1 fruit fly cellular context compared by ENCODE assay signal in the genomic region with DNA sequence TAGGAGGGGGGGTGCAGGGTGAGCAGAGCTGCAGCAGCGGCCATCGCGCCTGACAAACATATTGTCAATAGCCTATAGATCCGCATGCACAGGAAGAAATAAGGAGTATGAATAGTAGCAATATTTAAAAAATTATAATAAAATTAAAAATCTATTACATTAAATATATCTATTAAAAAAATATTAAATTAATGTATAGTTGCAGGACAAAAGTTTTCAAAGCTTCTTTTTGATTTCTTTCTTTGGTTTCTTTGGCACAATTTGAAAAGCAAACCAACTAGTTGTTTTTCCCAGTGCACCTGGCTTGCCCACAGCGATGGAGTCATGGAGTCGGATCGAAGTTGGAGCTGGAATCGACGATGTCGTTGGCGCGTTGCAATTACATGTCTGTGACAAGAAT.
TF ChIP-seq lines count a peak whose summit lies in the region.

No protein-coding gene starts in this region.

TF ChIP-seq in whole organism, embryonic, 481 proteins besides CTCF, POLR2A, EP300 and RAD21 (continued from another document):
- TF ChIP-seq Bgb (GFP tag; IDR thresholded peaks at IDR 0.05; lab: Robert Waterston, UW; ENCODE audit: partially characterized antibody) = no peak
- TF ChIP-seq scrt (GFP tag; optimal IDR thresholded peaks at IDR 0.05; lab: Kevin White, UChicago) = no peak
- no peak for TF ChIP-seq Dll (GFP tag; IDR thresholded peaks at IDR 0.05; lab: Robert Waterston, UW; ENCODE audit: partially characterized antibody)
- no peak for TF ChIP-seq sob (GFP tag; IDR thresholded peaks at IDR 0.05; lab: Robert Waterston, UW)
- no peak for TF ChIP-seq ttk (GFP tag; IDR thresholded peaks at IDR 0.05; lab: Robert Waterston, UW)
- TF ChIP-seq pros (GFP tag; optimal IDR thresholded peaks at IDR 0.05; lab: Kevin White, UChicago) = no peak
- peak; percentile 38 for TF ChIP-seq CG9727 (GFP tag; optimal IDR thresholded peaks at IDR 0.05; lab: Kevin White, UChicago)
- peak; percentile 47; the same call in 1 of the 2 replicates for TF ChIP-seq Xrp1 (GFP tag; IDR thresholded peaks at IDR 0.05; lab: Robert Waterston, UW)
- no peak for TF ChIP-seq bab2 (GFP tag; optimal IDR thresholded peaks at IDR 0.05; lab: Kevin White, UChicago)
- TF ChIP-seq CG6689 (GFP tag; IDR thresholded peaks at IDR 0.05; lab: Robert Waterston, UW) = 0 out of 2 replicates have a peak, but pooled peaks have one; percentile 14
- no peak for TF ChIP-seq Lhr (GFP tag; optimal IDR thresholded peaks at IDR 0.05; lab: Kevin White, UChicago)
- TF ChIP-seq Myb (GFP tag; optimal IDR thresholded peaks at IDR 0.05; lab: Kevin White, UChicago) = no peak
- TF ChIP-seq CG8281 (tag; optimal IDR thresholded peaks at IDR 0.05; lab: Kevin White, UChicago) = no peak
- no peak for TF ChIP-seq CkIIα-i1 (GFP tag; IDR thresholded peaks at IDR 0.05; lab: Robert Waterston, UW)
- TF ChIP-seq CG2678 (tag; optimal IDR thresholded peaks at IDR 0.05; lab: Kevin White, UChicago) = no peak
- no peak for TF ChIP-seq pum (GFP tag; optimal IDR thresholded peaks at IDR 0.05; lab: Kevin White, UChicago)
- TF ChIP-seq h (optimal IDR thresholded peaks at IDR 0.05; lab: Kevin White, UChicago) = no peak
- TF ChIP-seq tio (GFP tag; optimal IDR thresholded peaks at IDR 0.05; lab: Kevin White, UChicago) = no peak
- peak in 1 of 3 experiments; percentile 44 for TF ChIP-seq lola (GFP tag; optimal IDR thresholded peaks at IDR 0.05; lab: Kevin White, UChicago)
- no peak for TF ChIP-seq lilli (GFP tag; optimal IDR thresholded peaks at IDR 0.05; lab: Kevin White, UChicago)
- TF ChIP-seq Doc2 (GFP tag; IDR thresholded peaks at IDR 0.05; lab: Robert Waterston, UW) = no peak
- peak; percentile 42 for TF ChIP-seq gsb-n (tag; optimal IDR thresholded peaks at IDR 0.05; lab: Kevin White, UChicago)
- no peak for TF ChIP-seq Rx (GFP tag; IDR thresholded peaks at IDR 0.05; lab: Robert Waterston, UW)
- TF ChIP-seq emc (GFP tag; optimal IDR thresholded peaks at IDR 0.05; lab: Kevin White, UChicago) = no peak
- no peak for TF ChIP-seq luna (GFP tag; optimal IDR thresholded peaks at IDR 0.05; lab: Kevin White, UChicago)
- no peak for TF ChIP-seq vfl (GFP tag; optimal IDR thresholded peaks at IDR 0.05; lab: Kevin White, UChicago)
- TF ChIP-seq lmd (GFP tag; IDR thresholded peaks at IDR 0.05; lab: Robert Waterston, UW) = no peak
- TF ChIP-seq BEAF-32 (GFP tag; optimal IDR thresholded peaks at IDR 0.05; lab: Kevin White, UChicago) = no peak
- no peak for TF ChIP-seq esg (GFP tag; conservative IDR thresholded peaks at IDR 0.05; lab: Robert Waterston, UW)
- TF ChIP-seq ranshi (GFP tag; IDR thresholded peaks at IDR 0.05; lab: Robert Waterston, UW) = no peak
- TF ChIP-seq ara (GFP tag; IDR thresholded peaks at IDR 0.05; lab: Robert Waterston, UW) = no peak
- TF ChIP-seq odd (GFP tag; optimal IDR thresholded peaks at IDR 0.05; lab: Kevin White, UChicago) = no peak
- no peak for TF ChIP-seq CG33213 (GFP tag; optimal IDR thresholded peaks at IDR 0.05; lab: Kevin White, UChicago)
- peak; percentile 10 for TF ChIP-seq nmo (GFP tag; optimal IDR thresholded peaks at IDR 0.05; lab: Kevin White, UChicago)
- no peak for TF ChIP-seq CG3838 (GFP tag; optimal IDR thresholded peaks at IDR 0.05; lab: Kevin White, UChicago)
- no peak for TF ChIP-seq pzg (GFP tag; optimal IDR thresholded peaks at IDR 0.05; lab: Kevin White, UChicago)
- TF ChIP-seq crol (GFP tag; IDR thresholded peaks at IDR 0.05; lab: Robert Waterston, UW) = no peak
- TF ChIP-seq Dref (GFP tag; IDR thresholded peaks at IDR 0.05; lab: Robert Waterston, UW) = no peak
- no peak for TF ChIP-seq cg (GFP tag; optimal IDR thresholded peaks at IDR 0.05; lab: Kevin White, UChicago)
- TF ChIP-seq CG10267 (tag; optimal IDR thresholded peaks at IDR 0.05; lab: Kevin White, UChicago) = peak; percentile 30
- TF ChIP-seq CG1529 (GFP tag; optimal IDR thresholded peaks at IDR 0.05; lab: Kevin White, UChicago) = no peak
- no peak for TF ChIP-seq CG32532 (GFP tag; IDR thresholded peaks at IDR 0.05; lab: Robert Waterston, UW)
- TF ChIP-seq fu2 (GFP tag; optimal IDR thresholded peaks at IDR 0.05; lab: Kevin White, UChicago) = no peak
- TF ChIP-seq CG14710 (tag; optimal IDR thresholded peaks at IDR 0.05; lab: Kevin White, UChicago) = peak; percentile 24
- TF ChIP-seq CG4360 (GFP tag; IDR thresholded peaks at IDR 0.05; lab: Robert Waterston, UW) = no peak
